Fruit fly (Drosophila melanogaster): Measurements from ENCODE around the gene bves.

The bves gene

dm6 chrX:21053849-21054581 lies at the start of gene bves, which contains the start of gene Stt3A (continued):
- TF ChIP-seq otp (GFP tag; IDR thresholded peaks at IDR 0.05): peak; percentile 97
- TF ChIP-seq Lpt (GFP tag; optimal IDR thresholded peaks at IDR 0.05): no peak
- peak; percentile 91 for TF ChIP-seq toy (GFP tag; IDR thresholded peaks at IDR 0.05)
- TF ChIP-seq Sox102F (GFP tag; optimal IDR thresholded peaks at IDR 0.05): peak; percentile 98
- peak; percentile 87 for TF ChIP-seq Doc2 (GFP tag; IDR thresholded peaks at IDR 0.05)
- peak; percentile 98 for TF ChIP-seq CG1529 (GFP tag; optimal IDR thresholded peaks at IDR 0.05)
- peak; percentile 98 for TF ChIP-seq HHEX (GFP tag; optimal IDR thresholded peaks at IDR 0.05)
- peak; percentile 93 for TF ChIP-seq Taf1 (GFP tag; IDR thresholded peaks at IDR 0.05)
- TF ChIP-seq CG34224 (GFP tag; IDR thresholded peaks at IDR 0.05; ENCODE audit: partially characterized antibody): peak; percentile 79
- peak; percentile 94 for TF ChIP-seq TFAM (GFP tag; optimal IDR thresholded peaks at IDR 0.05)
- peak; percentile 98 for TF ChIP-seq YL-1 (GFP tag; optimal IDR thresholded peaks at IDR 0.05)
- peak; percentile 76 for TF ChIP-seq CTCF (GFP tag; optimal IDR thresholded peaks at IDR 0.05)
- peak; percentile 85 for TF ChIP-seq Kr (GFP tag; optimal IDR thresholded peaks at IDR 0.05)
- peak; percentile 94 for TF ChIP-seq NFAT (GFP tag; IDR thresholded peaks at IDR 0.05)
- TF ChIP-seq Ets97D (GFP tag; optimal IDR thresholded peaks at IDR 0.05): peak; percentile 91
- TF ChIP-seq Elba2 (GFP tag; optimal IDR thresholded peaks at IDR 0.05): peak; percentile 75
- peak; percentile 95 for TF ChIP-seq ttk (GFP tag; IDR thresholded peaks at IDR 0.05)
- TF ChIP-seq Fer3 (tag; optimal IDR thresholded peaks at IDR 0.05): peak; percentile 98
- TF ChIP-seq Trl (optimal IDR thresholded peaks at IDR 0.05): peak; percentile 81 to 98
- peak; percentile 99 for TF ChIP-seq Trl (GFP tag; optimal IDR thresholded peaks at IDR 0.05)
- TF ChIP-seq CG7786 (GFP tag; optimal IDR thresholded peaks at IDR 0.05): peak; percentile 98
- peak; percentile 97 for TF ChIP-seq cwo (GFP tag; optimal IDR thresholded peaks at IDR 0.05)
- peak; percentile 99 for TF ChIP-seq vvl (GFP tag; IDR thresholded peaks at IDR 0.05)
- peak; percentile 95 for TF ChIP-seq fd3F (GFP tag; optimal IDR thresholded peaks at IDR 0.05)
- TF ChIP-seq CG9609 (GFP tag; optimal IDR thresholded peaks at IDR 0.05): peak; percentile 98
- peak; percentile 99 for TF ChIP-seq CG2120 (GFP tag; optimal IDR thresholded peaks at IDR 0.05)
- TF ChIP-seq zf30C (GFP tag; optimal IDR thresholded peaks at IDR 0.05): peak; percentile 37
- TF ChIP-seq wor (GFP tag; IDR thresholded peaks at IDR 0.05): peak; percentile 96
- TF ChIP-seq mirr (GFP tag; optimal IDR thresholded peaks at IDR 0.05): peak; percentile 95
- TF ChIP-seq CG8089 (GFP tag; optimal IDR thresholded peaks at IDR 0.05): peak; percentile 98
- TF ChIP-seq sens-2 (GFP tag; IDR thresholded peaks at IDR 0.05): peak; percentile 96
- peak; percentile 94 for TF ChIP-seq tup (GFP tag; optimal IDR thresholded peaks at IDR 0.05)
- peak; percentile 98 for TF ChIP-seq dysf (GFP tag; IDR thresholded peaks at IDR 0.05)
- peak; percentile 95 for TF ChIP-seq peb (GFP tag; IDR thresholded peaks at IDR 0.05)
- peak; percentile 97 for TF ChIP-seq CG13775 (GFP tag; optimal IDR thresholded peaks at IDR 0.05)
- peak; percentile 98 to 99 for TF ChIP-seq Hr51 (GFP tag; optimal IDR thresholded peaks at IDR 0.05)
- TF ChIP-seq z (GFP tag; IDR thresholded peaks at IDR 0.05): peak; percentile 51; the same call in 1 of the 3 replicates
- TF ChIP-seq CG7928 (GFP tag; optimal IDR thresholded peaks at IDR 0.05): peak; percentile 78
- TF ChIP-seq Xbp1 (GFP tag; optimal IDR thresholded peaks at IDR 0.05): peak; percentile 98
- no peak for TF ChIP-seq yki (optimal IDR thresholded peaks at IDR 0.05)
- peak; percentile 96 for TF ChIP-seq trem (tag; optimal IDR thresholded peaks at IDR 0.05)
- TF ChIP-seq CG10543 (GFP tag; optimal IDR thresholded peaks at IDR 0.05): peak; percentile 96
- TF ChIP-seq CG13296 (GFP tag; optimal IDR thresholded peaks at IDR 0.05): peak; percentile 98
- peak; percentile 86 for TF ChIP-seq ssp (GFP tag; IDR thresholded peaks at IDR 0.05)
- TF ChIP-seq CG10959 (GFP tag; IDR thresholded peaks at IDR 0.05): peak; percentile 96
- TF ChIP-seq D19B (GFP tag; optimal IDR thresholded peaks at IDR 0.05): peak; percentile 92
- TF ChIP-seq Hr3 (GFP tag; optimal IDR thresholded peaks at IDR 0.05): peak; percentile 97
- peak; percentile 97 for TF ChIP-seq wdn (GFP tag; IDR thresholded peaks at IDR 0.05)
- TF ChIP-seq Hmx (GFP tag; optimal IDR thresholded peaks at IDR 0.05): peak; percentile 94
- TF ChIP-seq CG33213 (GFP tag; optimal IDR thresholded peaks at IDR 0.05): peak; percentile 98
- no peak for TF ChIP-seq br (optimal IDR thresholded peaks at IDR 0.05)
- TF ChIP-seq CrebB (tag; optimal IDR thresholded peaks at IDR 0.05): peak; percentile 99

Data from whole organism, embryonic.